Worm (Caenorhabditis elegans): ENCODE results near the gene mrpl-18.

DNA sequence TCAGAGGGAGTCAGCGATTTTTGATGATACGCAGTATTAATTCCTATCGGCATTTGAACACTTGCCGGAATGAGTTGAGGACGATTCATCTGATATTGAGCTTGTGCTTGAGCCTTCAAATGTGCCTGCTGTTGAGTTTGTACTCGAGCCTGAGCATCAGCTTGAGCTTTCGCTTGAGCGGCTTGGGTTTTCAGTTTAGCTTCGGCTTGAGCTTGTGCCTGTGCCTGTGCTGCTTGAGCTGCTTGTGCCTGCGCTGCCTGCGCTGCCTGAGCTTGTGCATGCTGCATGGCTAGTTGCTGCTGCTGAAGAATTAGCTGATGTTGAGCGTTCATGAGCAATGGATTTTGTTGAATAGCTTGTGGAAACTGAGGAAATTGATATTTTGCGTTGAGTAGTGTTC lies 28.9 kb upstream of the mrpl-18 start:
- TF ChIP-seq med-1 (GFP tag; optimal IDR thresholded peaks at IDR 0.05; ENCODE audit: insufficient read depth) (no peak), klf-2 (GFP tag; conservative IDR thresholded peaks at IDR 0.05) (no peak), flt-1 (GFP tag; IDR thresholded peaks at IDR 0.05) (no peak), ztf-23 (GFP tag; IDR thresholded peaks at IDR 0.05) (no peak), ref-1 (GFP tag; conservative IDR thresholded peaks at IDR 0.05) (no peak), T22C8.4 (GFP tag; IDR thresholded peaks at IDR 0.05) (no peak), cog-1 (tag; optimal IDR thresholded peaks at IDR 0.05) (no peak), tab-1 (GFP tag; IDR thresholded peaks at IDR 0.05) (no peak)

All from whole organism, midembryonic.